Worm (Caenorhabditis elegans) whole organism, L1 larva: ENCODE measurements around the gene nhr-268.
A peak's percentile ranks its signal among the peaks of the same experiment; 100 is the strongest.

Experiments used
- C04F5.9 ChIP-seq: sonication (generic microtip); optimal IDR thresholded peaks from 2 replicates; lab custom pipeline; 2016; ENCODE audit warnings: missing genetic modification characterization, missing compliant biosample characterization
- C34B4.2 ChIP-seq: sonication (generic microtip); optimal IDR thresholded peaks from 2 replicates; lab custom pipeline; 2017; ENCODE audit warnings: mild to moderate bottlenecking, missing genetic modification characterization, missing compliant biosample characterization
- Y116A8C.19 ChIP-seq: sonication (generic microtip); optimal IDR thresholded peaks from 2 replicates; lab custom pipeline; 2016; ENCODE audit warnings: missing compliant biosample characterization, missing genetic modification characterization, borderline replicate concordance
- alr-1 ChIP-seq: fragments of 200-800 bp; sonication (Bioruptor generic); optimal IDR thresholded peaks from 2 replicates; lab custom pipeline; 2018; ENCODE audit warnings: borderline replicate concordance, mild to moderate bottlenecking, missing genetic modification characterization, missing compliant biosample characterization
- ama-1 ChIP-seq: fragments of 150-350 bp; optimal IDR thresholded peaks from 2 replicates; lab custom pipeline; 2014
- ceh-8 ChIP-seq: fragments of 200-800 bp; sonication (Bioruptor generic); optimal IDR thresholded peaks from 2 replicates; lab custom pipeline; 2018; ENCODE audit warnings: mild to moderate bottlenecking, missing genetic modification characterization, moderate library complexity, missing compliant biosample characterization
- ceh-88 ChIP-seq: fragments of 200-800 bp; sonication (Bioruptor generic); IDR thresholded peaks from 2 replicates; pipeline ENCODE4 v1.3.6; 2022; ENCODE audit warnings: missing genetic modification characterization, missing compliant biosample characterization
- ceh-90 ChIP-seq: sonication (generic microtip); optimal IDR thresholded peaks from 2 replicates; lab custom pipeline; 2016; ENCODE audit warnings: missing genetic modification characterization, missing compliant biosample characterization
- dsc-1 ChIP-seq: sonication (generic microtip); optimal IDR thresholded peaks from 2 replicates; lab custom pipeline; 2016; ENCODE audit warnings: mild to moderate bottlenecking, missing genetic modification characterization, missing compliant biosample characterization
- efl-3 ChIP-seq: fragments of 200-800 bp; sonication (Bioruptor generic); optimal IDR thresholded peaks from 2 replicates; lab custom pipeline; 2018; ENCODE audit warnings: mild to moderate bottlenecking, missing genetic modification characterization, missing compliant biosample characterization
- egl-13 ChIP-seq: sonication (generic microtip); optimal IDR thresholded peaks from 2 replicates; lab custom pipeline; 2016; ENCODE audit warnings: missing genotype, missing genetic modification reagents, missing genetic modification characterization, missing compliant biosample characterization
- elt-3 ChIP-seq, 6 experiments: fragments of 150-350 bp in 1 of 6; sonication (generic microtip); optimal IDR thresholded peaks; 2 replicates each; lab custom pipeline; 2017 to 2018; ENCODE audit warnings: missing biosample characterization in 6 of 6, missing genetic modification characterization in 6 of 6, inconsistent platforms in 1 of 6
- ets-5 ChIP-seq: fragments of 200-800 bp; sonication (Bioruptor generic); IDR thresholded peaks from 2 replicates; pipeline ENCODE4 v1.3.6; 2022; ENCODE audit warnings: missing genetic modification characterization, missing compliant biosample characterization
- fkh-4 ChIP-seq: sonication (generic microtip); optimal IDR thresholded peaks from 2 replicates; lab custom pipeline; 2016; ENCODE audit warnings: missing compliant biosample characterization, missing genetic modification characterization, borderline replicate concordance
- fkh-8 ChIP-seq: sonication (generic microtip); optimal IDR thresholded peaks from 2 replicates; lab custom pipeline; 2016; ENCODE audit warnings: mild to moderate bottlenecking, missing genetic modification characterization, missing compliant biosample characterization
- hpl-2 ChIP-seq: fragments of 150-350 bp; optimal IDR thresholded peaks from 2 replicates; lab custom pipeline; 2014; ENCODE audit warnings: missing biosample characterization, missing genetic modification reagents, missing genetic modification characterization
- irx-1 ChIP-seq: sonication (generic microtip); optimal IDR thresholded peaks from 2 replicates; lab custom pipeline; 2016; ENCODE audit warnings: missing genetic modification characterization, missing compliant biosample characterization
- isw-1 ChIP-seq: fragments of 200-800 bp; sonication (Bioruptor generic); IDR thresholded peaks from 2 replicates; pipeline ENCODE4 v1.3.6; 2022; ENCODE audit warnings: missing genetic modification characterization, missing compliant biosample characterization
- jun-1 ChIP-seq: fragments of 150-350 bp; optimal IDR thresholded peaks from 2 replicates; lab custom pipeline; 2014; ENCODE audit warnings: missing biosample characterization, missing genetic modification reagents, missing genetic modification characterization
- lin-13 ChIP-seq: fragments of 150-350 bp; optimal IDR thresholded peaks from 2 replicates; lab custom pipeline; 2014; ENCODE audit warnings: missing biosample characterization, missing genetic modification reagents, missing genetic modification characterization
- lin-14 ChIP-seq: fragments of 200-800 bp; sonication (Bioruptor generic); optimal IDR thresholded peaks from 2 replicates; lab custom pipeline; 2018; ENCODE audit warnings: mild to moderate bottlenecking, missing genetic modification characterization, moderate library complexity, missing compliant biosample characterization
- lin-15B ChIP-seq: fragments of 150-350 bp; sonication (generic microtip); optimal IDR thresholded peaks from 3 replicates; lab custom pipeline; 2014; ENCODE audit warnings: missing biosample characterization, missing genetic modification characterization
- lin-35 ChIP-seq, 2 experiments: fragments of 150-350 bp; optimal IDR thresholded peaks; 2 replicates each; lab custom pipeline; 2014; ENCODE audit warnings: missing biosample characterization in 2 of 2, missing genetic modification characterization in 2 of 2, missing genetic modification reagents in 2 of 2
- lsy-2 ChIP-seq, 2 experiments: fragments of 150-350 bp; optimal IDR thresholded peaks; 2 replicates each; lab custom pipeline; 2014; ENCODE audit warnings: missing biosample characterization in 2 of 2, missing genetic modification characterization in 2 of 2
- mdl-1 ChIP-seq, 2 experiments: fragments of 150-350 bp; optimal IDR thresholded peaks; 2 replicates each; lab custom pipeline; 2014 to 2017; ENCODE audit warnings: missing biosample characterization in 2 of 2, missing genetic modification characterization in 2 of 2, inconsistent platforms in 1 of 2
- mep-1 ChIP-seq: fragments of 150-350 bp; optimal IDR thresholded peaks from 2 replicates; lab custom pipeline; 2014; ENCODE audit warnings: missing biosample characterization, missing genetic modification characterization
- nhr-19 ChIP-seq: fragments of 200-800 bp; sonication (Bioruptor generic); conservative IDR thresholded peaks from 2 replicates; pipeline ENCODE4 v1.3.6; 2022; ENCODE audit warnings: missing genetic modification characterization, missing compliant biosample characterization
- nhr-237 ChIP-seq: fragments of 150-350 bp; optimal IDR thresholded peaks from 2 replicates; lab custom pipeline; 2014; ENCODE audit warnings: missing biosample characterization, missing genetic modification characterization
- nhr-28 ChIP-seq: fragments of 150-350 bp; optimal IDR thresholded peaks from 2 replicates; lab custom pipeline; 2014; ENCODE audit warnings: missing biosample characterization, missing genetic modification characterization
- nhr-71 ChIP-seq: sonication (generic microtip); optimal IDR thresholded peaks from 2 replicates; lab custom pipeline; 2016; ENCODE audit warnings: mild to moderate bottlenecking, missing genetic modification characterization, moderate library complexity, missing compliant biosample characterization
- nhr-77 ChIP-seq: fragments of 150-350 bp; optimal IDR thresholded peaks from 2 replicates; lab custom pipeline; 2014; ENCODE audit warnings: missing biosample characterization, missing genetic modification characterization
- nhr-90 ChIP-seq: sonication (generic microtip); optimal IDR thresholded peaks from 2 replicates; lab custom pipeline; 2016; ENCODE audit warnings: mild to moderate bottlenecking, missing genetic modification characterization, missing compliant biosample characterization; ENCODE audit not compliant: poor library complexity
- pag-3 ChIP-seq: sonication (generic microtip); optimal IDR thresholded peaks from 2 replicates; lab custom pipeline; 2017; ENCODE audit warnings: missing genetic modification characterization, mild to moderate bottlenecking, missing compliant biosample characterization, antibody characterized with exemption, borderline replicate concordance; ENCODE audit not compliant: insufficient read depth
- pqm-1 ChIP-seq: sonication (generic microtip); optimal IDR thresholded peaks from 3 replicates; lab custom pipeline; 2017; ENCODE audit warnings: missing biosample characterization, missing genetic modification characterization
- skn-1 ChIP-seq: fragments of 150-350 bp; optimal IDR thresholded peaks from 2 replicates; lab custom pipeline; 2014; ENCODE audit warnings: missing biosample characterization, missing genetic modification characterization
- sox-4 ChIP-seq: sonication (generic microtip); optimal IDR thresholded peaks from 2 replicates; lab custom pipeline; 2016; ENCODE audit warnings: missing genetic modification characterization, missing compliant biosample characterization
- sptf-1 ChIP-seq: fragments of 150-350 bp; optimal IDR thresholded peaks from 2 replicates; lab custom pipeline; 2014; ENCODE audit warnings: missing biosample characterization, missing genetic modification characterization
- tbx-2 ChIP-seq: sonication (generic microtip); optimal IDR thresholded peaks from 2 replicates; lab custom pipeline; 2016; ENCODE audit warnings: missing genetic modification characterization, missing compliant biosample characterization
- tlp-1 ChIP-seq: fragments of 150-350 bp; optimal IDR thresholded peaks from 2 replicates; lab custom pipeline; 2014; ENCODE audit warnings: missing biosample characterization, missing genetic modification characterization
- unc-130 ChIP-seq: fragments of 150-350 bp; optimal IDR thresholded peaks from 2 replicates; lab custom pipeline; 2017; ENCODE audit warnings: missing biosample characterization, missing genetic modification characterization, inconsistent platforms
- unc-30 ChIP-seq: sonication (generic microtip); optimal IDR thresholded peaks from 2 replicates; lab custom pipeline; 2017; ENCODE audit warnings: missing biosample characterization, missing genetic modification characterization
- unc-62 ChIP-seq: fragments of 150-350 bp; optimal IDR thresholded peaks from 2 replicates; lab custom pipeline; 2014; ENCODE audit warnings: missing biosample characterization, missing genetic modification reagents, missing genetic modification characterization
- unc-98 ChIP-seq: fragments of 200-800 bp; sonication (Bioruptor generic); IDR thresholded peaks from 2 replicates; pipeline ENCODE4 v1.3.6; 2022; ENCODE audit warnings: missing genetic modification characterization, missing compliant biosample characterization

The nhr-268 gene

ce11 chrV:15687660-15688059, 2.4 kb upstream of the nhr-268 start, which contains the start of gene nhr-197:
Gene nhr-197, plus strand, starts transcription at chrV:15687960.
- TF ChIP-seq lin-15B (no peak), ceh-90 (no peak), C34B4.2 (tag; lab: Kevin White, UChicago) (no peak), sptf-1 (no peak), ceh-88 (no peak), ceh-8 (no peak), sox-4 (no peak), nhr-237 (no peak), unc-30 (tag; lab: Kevin White, UChicago) (no peak), unc-130 (tag; lab: Kevin White, UChicago) (no peak), lsy-2 (tag; optimal IDR thresholded peaks at IDR 0.05; lab: Kevin White, UChicago) (no peak), tlp-1 (tag; lab: Kevin White, UChicago) (no peak)

- TF ChIP-seq nhr-71 (tag; lab: Kevin White, UChicago) (peak; percentile 29), fkh-8 (tag; lab: Kevin White, UChicago) (peak; percentile 79), dsc-1 (tag; lab: Kevin White, UChicago) (peak; percentile 55), sox-4 (peak; percentile 28), efl-3 (no peak)
Observed at ce11 chrV:15693682-15694081, 3.6 kb downstream of the nhr-268 start, which contains the start of gene nhr-198. Gene nhr-198, plus strand, starts transcription at chrV:15693994.

- TF ChIP-seq unc-62 (GFP tag; lab: Kevin White, UChicago) (no peak), nhr-19 (no peak), lin-13 (GFP tag; lab: Kevin White, UChicago) (no peak), ama-1 (lab: Kevin White, UChicago) (no peak), fkh-4 (tag; lab: Kevin White, UChicago) (no peak), skn-1 (tag; lab: Kevin White, UChicago) (no peak), nhr-28 (tag; lab: Kevin White, UChicago) (no peak), lin-14 (GFP tag; lab: Kevin White, UChicago) (no peak), mep-1 (tag; lab: Kevin White, UChicago) (no peak), alr-1 (no peak), dsc-1 (tag; lab: Kevin White, UChicago) (no peak), pqm-1 (no peak), nhr-77 (tag; lab: Kevin White, UChicago) (no peak), isw-1 (no peak), pag-3 (tag; lab: Kevin White, UChicago) (no peak), ceh-90 (no peak), lsy-2 (tag; optimal IDR thresholded peaks at IDR 0.05; lab: Kevin White, UChicago) (no peak), hpl-2 (GFP tag; lab: Kevin White, UChicago) (no peak), Y116A8C.19 (tag; lab: Kevin White, UChicago) (no peak), tbx-2 (no peak)
- TF ChIP-seq, all 84 proteins: peak for 0
Observed at ce11 chrV:15698099-15698498, 8.0 kb downstream of the nhr-268 start, which contains the start of gene srx-29. Gene srx-29, minus strand, starts transcription at chrV:15698199.

- no peak for TF ChIP-seq ceh-8
- TF ChIP-seq irx-1 (tag; lab: Kevin White, UChicago), result no peak
- no peak for TF ChIP-seq unc-98 (GFP tag; lab: Robert Waterston, UW)
- no peak for TF ChIP-seq ets-5
- no peak for TF ChIP-seq tlp-1 (tag; lab: Kevin White, UChicago)
- TF ChIP-seq mep-1 (tag; lab: Kevin White, UChicago), result no peak
- TF ChIP-seq dsc-1 (tag; lab: Kevin White, UChicago), result no peak
- TF ChIP-seq unc-130 (tag; lab: Kevin White, UChicago), result no peak
- TF ChIP-seq egl-13, result no peak
- TF ChIP-seq nhr-90 (tag; lab: Kevin White, UChicago), result no peak
- TF ChIP-seq mdl-1 (tag; optimal IDR thresholded peaks at IDR 0.05; lab: Kevin White, UChicago), result no peak
- no peak for TF ChIP-seq jun-1 (tag; lab: Kevin White, UChicago)
- no peak for TF ChIP-seq elt-3 (tag; optimal IDR thresholded peaks at IDR 0.05; lab: Kevin White, UChicago)
- no peak for TF ChIP-seq skn-1 (tag; lab: Kevin White, UChicago)
- no peak for TF ChIP-seq C04F5.9
- no peak for TF ChIP-seq lin-35 (GFP tag; optimal IDR thresholded peaks at IDR 0.05; lab: Kevin White, UChicago)
Observed at ce11 chrV:15699799-15700198, 9.7 kb downstream of the nhr-268 start, which contains the start of gene nhr-199. Gene nhr-199, minus strand, starts transcription at chrV:15699899.
